Fruit fly (Drosophila melanogaster): ENCODE results near the gene HUWE1.

dm6 chrX:15748945-15749344, 36.5 kb downstream of the HUWE1 start, which contains the start of gene Mvd:
- TF ChIP-seq D1 (tag; optimal IDR thresholded peaks at IDR 0.05): no peak
- no peak for TF ChIP-seq CG34367 (tag; optimal IDR thresholded peaks at IDR 0.05)
- no peak for TF ChIP-seq CG13204 (GFP tag; optimal IDR thresholded peaks at IDR 0.05)
- TF ChIP-seq CG8301 (tag; optimal IDR thresholded peaks at IDR 0.05): no peak
- no peak for TF ChIP-seq CG14655 (GFP tag; optimal IDR thresholded peaks at IDR 0.05)
- no peak for TF ChIP-seq Pif1A (GFP tag; optimal IDR thresholded peaks at IDR 0.05)
- no peak for TF ChIP-seq fd96Ca (GFP tag; IDR thresholded peaks at IDR 0.05)
- TF ChIP-seq Ets98B (GFP tag; IDR thresholded peaks at IDR 0.05): no peak
- TF ChIP-seq EcR (GFP tag; optimal IDR thresholded peaks at IDR 0.05): no peak
- no peak for TF ChIP-seq Snoo (tag; optimal IDR thresholded peaks at IDR 0.05)
- no peak for TF ChIP-seq rn (GFP tag; IDR thresholded peaks at IDR 0.05)
- TF ChIP-seq CG8159 (tag; optimal IDR thresholded peaks at IDR 0.05): no peak
- no peak for TF ChIP-seq CG4496 (GFP tag; IDR thresholded peaks at IDR 0.05)
- no peak for TF ChIP-seq CG17806 (tag; optimal IDR thresholded peaks at IDR 0.05)

All from whole organism, pupa.